Comparison of ENCODE assay signal across 2 worm cellular contexts in genomic region chrII:10594758-10595157, ce11.
TF ChIP-seq lines count a peak whose summit lies in the region.

C14A4.6 (minus strand) TSS chrII:10594776.

TF ChIP-seq in whole organism, L1 larva, 84 proteins besides CTCF, POLR2A, EP300 and RAD21 (continued from another document):
- no peak for TF ChIP-seq nhr-90 (tag; optimal IDR thresholded peaks at IDR 0.05; lab: Kevin White, UChicago; ENCODE audit: poor library complexity)
- TF ChIP-seq lin-39 (tag; optimal IDR thresholded peaks at IDR 0.05; lab: Kevin White, UChicago), result no peak
- TF ChIP-seq skn-1 (tag; optimal IDR thresholded peaks at IDR 0.05; lab: Kevin White, UChicago), result no peak
- TF ChIP-seq nhr-77 (tag; optimal IDR thresholded peaks at IDR 0.05; lab: Kevin White, UChicago), result no peak
- TF ChIP-seq elt-2 (tag; optimal IDR thresholded peaks at IDR 0.05; lab: Kevin White, UChicago), result peak; percentile 79

TF ChIP-seq in whole organism, L4 larva, 104 proteins besides CTCF, POLR2A, EP300 and RAD21 (continued from another document):
- TF ChIP-seq daf-16 (GFP tag; optimal IDR thresholded peaks at IDR 0.05; lab: Kevin White, UChicago) (no peak), daf-16 (tag; optimal IDR thresholded peaks at IDR 0.05; lab: Kevin White, UChicago) (peak; percentile 76), lsy-2 (tag; optimal IDR thresholded peaks at IDR 0.05; lab: Kevin White, UChicago) (no peak)
TF ChIP-seq in whole organism, L4 larva: peak in this region for 7.
